Fruit fly (Drosophila melanogaster): ENCODE results near the gene CG13251.
A peak's percentile ranks its signal among the peaks of the same experiment; 100 is the strongest.

CG13251 gene

dm6 chr3L:20629170-20629569 is 7.8 kb upstream of the CG13251 start:
- no peak for TF ChIP-seq noc (tag; optimal IDR thresholded peaks at IDR 0.05)

- no peak for TF ChIP-seq noc (tag; optimal IDR thresholded peaks at IDR 0.05)
These were observed 6.4 kb upstream of the CG13251 start for dm6 chr3L:20630602-20631001.

dm6 chr3L:20631836-20632235 is 5.2 kb upstream of the CG13251 start:
- TF ChIP-seq noc (tag; optimal IDR thresholded peaks at IDR 0.05), result no peak

dm6 chr3L:20632320-20632719 is 4.7 kb upstream of the CG13251 start:
- TF ChIP-seq noc (tag; optimal IDR thresholded peaks at IDR 0.05), result no peak

- TF ChIP-seq noc (tag; optimal IDR thresholded peaks at IDR 0.05), result peak; percentile 19
These were observed 2.5 kb upstream of the CG13251 start for dm6 chr3L:20634459-20634858.

- TF ChIP-seq noc (tag; optimal IDR thresholded peaks at IDR 0.05), result no peak
These were observed 1.3 kb upstream of the CG13251 start for dm6 chr3L:20635590-20636139.

- no peak for TF ChIP-seq noc (tag; optimal IDR thresholded peaks at IDR 0.05)
These were observed 846 bp downstream of the CG13251 start for dm6 chr3L:20637845-20638244.

dm6 chr3L:20643774-20644173 is 6.8 kb downstream of the CG13251 start:
- no peak for TF ChIP-seq noc (tag; optimal IDR thresholded peaks at IDR 0.05)

- no peak for TF ChIP-seq noc (tag; optimal IDR thresholded peaks at IDR 0.05)
These were observed 7.6 kb downstream of the CG13251 start for dm6 chr3L:20644637-20645036.

dm6 chr3L:20648957-20649356 is 12.0 kb downstream of the CG13251 start:
- no peak for TF ChIP-seq noc (tag; optimal IDR thresholded peaks at IDR 0.05)

dm6 chr3L:20657116-20657515 is 20.1 kb downstream of the CG13251 start:
- TF ChIP-seq noc (tag; optimal IDR thresholded peaks at IDR 0.05), result no peak

- TF ChIP-seq noc (tag; optimal IDR thresholded peaks at IDR 0.05), result no peak
These were observed 24.2 kb downstream of the CG13251 start for dm6 chr3L:20661178-20661577.

- no peak for TF ChIP-seq noc (tag; optimal IDR thresholded peaks at IDR 0.05)
These were observed 25.0 kb downstream of the CG13251 start for dm6 chr3L:20661905-20662508.

dm6 chr3L:20663967-20664366 is 27.0 kb downstream of the CG13251 start:
- no peak for TF ChIP-seq noc (tag; optimal IDR thresholded peaks at IDR 0.05)

- no peak for TF ChIP-seq noc (tag; optimal IDR thresholded peaks at IDR 0.05)
These were observed 30.4 kb downstream of the CG13251 start for dm6 chr3L:20667408-20667807.

- no peak for TF ChIP-seq noc (tag; optimal IDR thresholded peaks at IDR 0.05)
These were observed 34.7 kb downstream of the CG13251 start for dm6 chr3L:20671659-20672058.

dm6 chr3L:20672364-20672763 is 35.4 kb downstream of the CG13251 start:
- TF ChIP-seq noc (tag; optimal IDR thresholded peaks at IDR 0.05), result no peak

- no peak for TF ChIP-seq noc (tag; optimal IDR thresholded peaks at IDR 0.05)
These were observed 36.9 kb downstream of the CG13251 start for dm6 chr3L:20673870-20674269.

All from whole organism, larva.